Fruit fly (Drosophila melanogaster): ENCODE results near the gene Klp68D.
A peak's percentile ranks its signal among the peaks of the same experiment; 100 is the strongest.

Gene Klp68D

DNA sequence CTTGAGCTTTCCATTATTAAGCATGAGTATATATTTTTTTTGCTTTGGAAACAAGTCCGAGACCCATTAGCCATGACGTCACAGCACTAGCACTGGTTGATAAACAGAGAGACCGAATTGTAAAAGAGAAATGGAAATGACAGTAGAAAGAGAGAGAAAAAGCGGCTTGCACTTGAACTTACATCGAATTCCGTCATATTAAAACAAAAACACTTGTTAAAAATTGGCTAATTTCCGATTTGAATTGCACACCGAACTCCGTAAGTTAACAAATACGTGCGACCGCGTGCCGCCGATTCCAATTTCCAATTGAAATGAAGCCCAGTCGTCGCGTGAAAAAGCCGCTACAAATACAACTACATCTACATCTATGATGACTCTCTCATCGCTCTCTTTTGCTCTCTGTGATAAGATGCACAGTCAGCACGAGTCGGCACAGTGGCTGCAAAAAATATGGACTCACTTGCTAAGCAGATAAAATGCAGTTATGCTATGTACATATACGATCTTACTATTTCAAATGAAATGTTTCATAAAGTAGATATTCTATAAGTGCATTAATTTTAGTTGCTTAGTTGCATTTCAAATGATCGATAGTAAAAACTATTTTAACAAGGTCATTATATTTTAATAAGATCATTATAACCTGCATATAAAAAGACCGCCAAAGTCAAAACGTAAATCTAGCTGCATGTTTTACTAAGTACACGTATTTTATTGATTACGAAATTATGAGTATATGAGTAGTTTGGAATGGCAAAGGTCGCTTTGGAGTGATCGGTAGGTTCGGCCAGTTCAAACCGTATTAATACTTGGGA, 24.4 kb downstream of the Klp68D start:
- no peak for TF ChIP-seq CG8159 (tag; optimal IDR thresholded peaks at IDR 0.05)
- TF ChIP-seq EcR (GFP tag; optimal IDR thresholded peaks at IDR 0.05): peak; percentile 55
- TF ChIP-seq fd96Ca (GFP tag; IDR thresholded peaks at IDR 0.05): peak; percentile 27; the same call in 1 of the 3 replicates
- no peak for TF ChIP-seq CG10348 (GFP tag; IDR thresholded peaks at IDR 0.05)
- TF ChIP-seq CG14655 (GFP tag; optimal IDR thresholded peaks at IDR 0.05): no peak
- TF ChIP-seq gl (tag; optimal IDR thresholded peaks at IDR 0.05): peak; percentile 18
- TF ChIP-seq CG13204 (GFP tag; optimal IDR thresholded peaks at IDR 0.05): no peak
- no peak for TF ChIP-seq D1 (tag; optimal IDR thresholded peaks at IDR 0.05)
- no peak for TF ChIP-seq Pif1A (GFP tag; optimal IDR thresholded peaks at IDR 0.05)
- peak; percentile 11 for TF ChIP-seq CG15710 (tag; optimal IDR thresholded peaks at IDR 0.05)
- TF ChIP-seq Ets98B (GFP tag; IDR thresholded peaks at IDR 0.05): peak; percentile 68
- no peak for TF ChIP-seq CG9948 (tag; optimal IDR thresholded peaks at IDR 0.05)
- no peak for TF ChIP-seq rn (GFP tag; IDR thresholded peaks at IDR 0.05)
- TF ChIP-seq CG4496 (GFP tag; IDR thresholded peaks at IDR 0.05): peak; percentile 59
- TF ChIP-seq CG12605 (GFP tag; IDR thresholded peaks at IDR 0.05): peak; percentile 58; the same call in 1 of the 2 replicates
- peak; percentile 23 for TF ChIP-seq Pif1B (GFP tag; optimal IDR thresholded peaks at IDR 0.05)
- TF ChIP-seq CG34367 (tag; optimal IDR thresholded peaks at IDR 0.05): no peak
- TF ChIP-seq CG8301 (tag; optimal IDR thresholded peaks at IDR 0.05): no peak
- TF ChIP-seq Snoo (tag; optimal IDR thresholded peaks at IDR 0.05): no peak
- TF ChIP-seq CG32121 (GFP tag; IDR thresholded peaks at IDR 0.05): peak; percentile 63; the same call in 1 of the 2 replicates
- TF ChIP-seq CG17806 (tag; optimal IDR thresholded peaks at IDR 0.05): peak; percentile 26

DNA sequence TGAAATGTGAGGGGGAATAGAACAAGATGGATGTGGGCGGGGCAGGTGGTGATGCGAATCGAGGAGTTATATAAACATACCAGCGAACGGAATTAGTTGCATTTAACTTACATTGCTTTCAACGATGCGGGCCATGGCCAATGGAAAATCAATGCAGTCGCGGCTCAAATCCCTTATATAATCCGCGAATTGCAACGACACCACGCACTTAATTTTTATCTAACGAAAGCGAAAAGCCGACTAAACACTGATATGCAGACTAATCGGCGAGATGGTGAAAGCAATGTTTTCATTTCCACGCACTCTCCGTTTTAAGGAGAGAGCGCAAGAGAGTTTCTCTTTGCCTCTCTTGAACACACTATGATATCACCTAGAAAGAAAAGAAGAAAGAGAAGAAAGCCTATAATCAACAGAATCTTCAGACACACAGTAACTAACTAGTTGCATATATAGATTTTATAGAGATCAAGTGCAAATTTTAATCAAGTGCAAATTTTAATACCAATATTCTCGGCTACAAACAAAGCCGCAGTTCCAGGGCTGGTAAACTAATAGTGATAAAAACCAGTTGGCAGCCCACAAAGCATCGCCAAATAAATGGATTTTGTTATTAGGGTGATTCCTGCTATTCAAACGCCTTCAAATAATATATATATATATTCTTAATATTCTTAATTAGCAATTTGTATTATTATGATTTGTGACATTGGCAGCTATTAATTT, 26.5 kb downstream of the Klp68D start, which contains the start of the genes CG11597 and CG5946:
TSS of gene CG11597 (minus strand) at position 553 of the 723 bp plus-strand sequence.
TSS of gene CG5946 (minus strand) at position 553 of the 723 bp plus-strand sequence.
- 0 out of 2 replicates have a peak, but pooled peaks have one; percentile 10 for TF ChIP-seq CG12605 (GFP tag; IDR thresholded peaks at IDR 0.05)
- TF ChIP-seq CG15710 (tag; optimal IDR thresholded peaks at IDR 0.05): no peak

DNA sequence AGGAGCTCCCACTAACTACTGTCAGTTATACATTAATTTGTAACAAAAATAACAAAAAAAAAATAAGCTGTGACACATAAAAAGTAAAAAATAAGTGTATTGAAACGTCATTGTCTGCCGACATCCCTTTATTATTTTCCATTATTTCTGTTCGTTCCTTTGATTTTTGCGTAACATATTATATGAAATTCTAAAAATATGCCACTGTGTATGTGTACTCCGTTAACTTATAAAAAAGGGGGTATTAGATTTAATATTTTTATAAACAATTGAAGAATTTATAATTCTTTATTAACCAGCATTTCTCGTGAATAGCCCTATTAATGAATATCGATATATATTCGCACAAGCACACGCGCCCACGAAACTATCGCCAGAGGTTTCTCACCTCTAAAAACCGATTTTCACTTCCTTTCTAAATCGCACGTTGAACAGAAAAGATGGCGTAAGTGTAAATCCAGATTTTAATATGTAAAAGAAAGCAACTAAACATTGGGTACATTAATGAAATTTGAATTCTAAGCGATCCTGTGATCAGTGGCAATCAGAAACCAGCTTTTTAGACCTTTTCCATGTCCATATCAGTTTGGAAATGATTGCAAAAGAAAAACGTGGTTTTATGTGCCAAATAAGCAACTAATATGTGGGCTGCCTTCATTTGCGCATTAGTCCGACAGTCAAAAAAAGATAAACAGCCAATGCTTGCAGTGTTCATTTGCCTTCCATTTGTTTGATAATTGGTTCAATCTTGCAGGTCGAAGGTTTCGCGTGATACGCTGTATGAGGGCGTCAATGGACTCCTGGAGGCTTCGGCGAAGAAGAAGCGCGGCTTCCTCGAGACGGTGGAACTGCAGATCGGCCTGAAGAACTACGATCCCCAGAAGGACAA, 27.3 kb downstream of the Klp68D start, which contains the start of gene RpL10Ab:
TSS of gene RpL10Ab (plus strand) at position 406 of the 889 bp plus-strand sequence.
- no peak for TF ChIP-seq gl (tag; optimal IDR thresholded peaks at IDR 0.05)
- TF ChIP-seq fd96Ca (GFP tag; IDR thresholded peaks at IDR 0.05): no peak; the same call in 2 of the 3 replicates
- peak; percentile 70 for TF ChIP-seq CG8159 (tag; optimal IDR thresholded peaks at IDR 0.05)
- peak; percentile 52 for TF ChIP-seq CG32121 (GFP tag; IDR thresholded peaks at IDR 0.05)
- peak; percentile 65 for TF ChIP-seq Snoo (tag; optimal IDR thresholded peaks at IDR 0.05)
- no peak for TF ChIP-seq Pif1A (GFP tag; optimal IDR thresholded peaks at IDR 0.05)
- TF ChIP-seq CG34367 (tag; optimal IDR thresholded peaks at IDR 0.05): peak; percentile 42
- TF ChIP-seq EcR (GFP tag; optimal IDR thresholded peaks at IDR 0.05): no peak
- TF ChIP-seq D1 (tag; optimal IDR thresholded peaks at IDR 0.05): no peak
- TF ChIP-seq CG12605 (GFP tag; IDR thresholded peaks at IDR 0.05): no peak; the same call in 1 of the 2 replicates
- TF ChIP-seq Pif1B (GFP tag; optimal IDR thresholded peaks at IDR 0.05): no peak
- TF ChIP-seq CG14655 (GFP tag; optimal IDR thresholded peaks at IDR 0.05): no peak
- peak; percentile 21; the same call in 1 of the 2 replicates for TF ChIP-seq CG10348 (GFP tag; IDR thresholded peaks at IDR 0.05)
- peak; percentile 69; the same call in 2 of the 3 replicates for TF ChIP-seq CG4496 (GFP tag; IDR thresholded peaks at IDR 0.05)
- TF ChIP-seq rn (GFP tag; IDR thresholded peaks at IDR 0.05): no peak
- peak; percentile 7 for TF ChIP-seq CG9948 (tag; optimal IDR thresholded peaks at IDR 0.05)
- no peak for TF ChIP-seq CG8301 (tag; optimal IDR thresholded peaks at IDR 0.05)
- no peak for TF ChIP-seq CG13204 (GFP tag; optimal IDR thresholded peaks at IDR 0.05)
- TF ChIP-seq CG15710 (tag; optimal IDR thresholded peaks at IDR 0.05): peak; percentile 38
- TF ChIP-seq Ets98B (GFP tag; IDR thresholded peaks at IDR 0.05): peak; percentile 34; the same call in 1 of the 2 replicates
- no peak for TF ChIP-seq CG17806 (tag; optimal IDR thresholded peaks at IDR 0.05)

DNA sequence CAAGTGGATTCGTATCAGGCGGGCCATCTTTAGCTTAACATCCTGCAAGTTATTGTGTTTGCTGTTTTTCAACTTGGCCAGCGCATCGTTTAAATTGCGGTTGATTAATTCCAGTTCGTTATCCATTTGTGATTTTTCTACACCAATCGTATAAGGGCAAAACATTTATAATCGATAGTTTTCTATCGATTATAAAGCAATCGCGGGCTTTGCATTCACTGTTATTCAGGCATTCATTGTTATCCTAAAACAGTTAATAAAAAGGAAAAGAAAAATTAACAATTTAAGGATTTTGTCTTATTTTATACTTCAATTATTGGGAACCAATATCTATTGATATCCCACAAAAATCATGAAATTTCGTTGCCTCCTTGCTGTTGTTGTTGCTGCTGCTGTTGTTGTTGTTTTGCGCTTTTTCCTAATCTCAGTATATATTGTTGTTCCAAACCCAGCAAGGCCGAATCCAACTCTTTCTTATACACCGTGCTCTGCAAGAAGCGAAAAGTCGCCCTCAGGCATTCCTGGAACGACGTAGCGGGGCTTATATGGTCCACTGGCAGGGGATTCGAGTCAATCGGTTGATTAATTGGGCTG, 30.2 kb downstream of the Klp68D start, which contains the start of gene CG32095:
TSS of gene CG32095 (minus strand) at position 173 of the 594 bp plus-strand sequence.
- TF ChIP-seq fd96Ca (GFP tag; IDR thresholded peaks at IDR 0.05) (no peak), CG8301 (tag; optimal IDR thresholded peaks at IDR 0.05) (no peak), D1 (tag; optimal IDR thresholded peaks at IDR 0.05) (no peak), Pif1B (GFP tag; optimal IDR thresholded peaks at IDR 0.05) (no peak), Pif1A (GFP tag; optimal IDR thresholded peaks at IDR 0.05) (no peak), rn (GFP tag; IDR thresholded peaks at IDR 0.05) (no peak), gl (tag; optimal IDR thresholded peaks at IDR 0.05) (no peak), EcR (GFP tag; optimal IDR thresholded peaks at IDR 0.05) (no peak)
